Fruit fly (Drosophila melanogaster) whole organism, embryonic: ENCODE results near the gene CG33543.

Experiments used
- Aef1 ChIP-seq: fragments of 200-800 bp; sonication (Bioruptor generic); IDR thresholded peaks from 3 replicates; pipeline ENCODE4 v1.3.6; 2022; ENCODE audit warnings: missing biosample characterization, missing genetic modification characterization
- Bgb ChIP-seq: fragments of 200-800 bp; sonication (Bioruptor generic); IDR thresholded peaks from 2 replicates; pipeline ENCODE4 v1.3.6; 2022; ENCODE audit warnings: missing biosample characterization, missing genetic modification characterization; ENCODE audit not compliant: partially characterized antibody
- CG12071 ChIP-seq: fragments of 200-800 bp; sonication (Bioruptor generic); optimal IDR thresholded peaks from 3 replicates; lab custom pipeline; 2018; ENCODE audit warnings: missing biosample characterization, mild to moderate bottlenecking, missing genetic modification characterization
- CG12391 ChIP-seq: fragments of 200-800 bp; sonication (Bioruptor generic); optimal IDR thresholded peaks from 3 replicates; lab custom pipeline; 2018; ENCODE audit warnings: missing biosample characterization, mild to moderate bottlenecking, missing genetic modification characterization, moderate library complexity
- CG13287 ChIP-seq: fragments of 200-800 bp; sonication (Bioruptor generic); IDR thresholded peaks from 2 replicates; pipeline ENCODE4 v1.3.6; 2022; ENCODE audit warnings: missing biosample characterization, missing genetic modification characterization; ENCODE audit not compliant: partially characterized antibody
- CG13624 ChIP-seq: fragments of 200-800 bp; sonication (Bioruptor generic); optimal IDR thresholded peaks from 2 replicates; lab custom pipeline; 2016; ENCODE audit warnings: missing biosample characterization, missing genetic modification characterization
- CG14710 ChIP-seq: fragments of 200-800 bp; sonication (Bioruptor generic); optimal IDR thresholded peaks from 3 replicates; lab custom pipeline; 2019; ENCODE audit warnings: missing biosample characterization, mild to moderate bottlenecking, missing genetic modification characterization, moderate library complexity
- CG16813 ChIP-seq: fragments of 200-800 bp; sonication (Bioruptor generic); IDR thresholded peaks from 3 replicates; pipeline ENCODE4 v1.3.6; 2022; ENCODE audit warnings: missing biosample characterization, missing genetic modification characterization; ENCODE audit not compliant: partially characterized antibody
- CG1792 ChIP-seq: fragments of 200-800 bp; sonication (Bioruptor generic); optimal IDR thresholded peaks from 2 replicates; lab custom pipeline; 2016; ENCODE audit warnings: missing biosample characterization, missing genetic modification characterization
- CG2116 ChIP-seq: fragments of 200-800 bp; sonication (Bioruptor generic); optimal IDR thresholded peaks from 3 replicates; lab custom pipeline; 2018; ENCODE audit warnings: missing biosample characterization, mild to moderate bottlenecking, missing genetic modification characterization
- CG2120 ChIP-seq: fragments of 200-800 bp; sonication (Bioruptor generic); optimal IDR thresholded peaks from 3 replicates; lab custom pipeline; 2016; ENCODE audit warnings: missing biosample characterization, missing genetic modification characterization
- CG2129 ChIP-seq: fragments of 200-800 bp; sonication (Bioruptor generic); IDR thresholded peaks from 2 replicates; pipeline ENCODE4 v1.3.6; 2022; ENCODE audit warnings: missing biosample characterization, missing genetic modification characterization; ENCODE audit not compliant: partially characterized antibody
- CG2889 ChIP-seq: fragments of 200-800 bp; sonication (Bioruptor generic); IDR thresholded peaks from 3 replicates; pipeline ENCODE4 v1.3.6; 2022; ENCODE audit warnings: missing biosample characterization, missing genetic modification characterization
- CG34224 ChIP-seq: fragments of 200-800 bp; sonication (Bioruptor generic); IDR thresholded peaks from 3 replicates; pipeline ENCODE4 v1.3.6; 2022; ENCODE audit warnings: missing biosample characterization, missing genetic modification characterization; ENCODE audit not compliant: partially characterized antibody
- CG7963 ChIP-seq: fragments of 200-800 bp; sonication (Bioruptor generic); IDR thresholded peaks from 3 replicates; pipeline ENCODE4 v1.3.6; 2022; ENCODE audit warnings: missing biosample characterization, missing genetic modification characterization; ENCODE audit not compliant: partially characterized antibody
- CG8478 ChIP-seq: fragments of >200 bp; optimal IDR thresholded peaks from 2 replicates; lab custom pipeline; 2018
- CHES-1-like ChIP-seq: fragments of 200-800 bp; sonication (Bioruptor generic); optimal IDR thresholded peaks from 2 replicates; lab custom pipeline; 2016; ENCODE audit warnings: missing biosample characterization, missing genetic modification characterization
- CoRest ChIP-seq: fragments of 200-800 bp; sonication (Bioruptor generic); optimal IDR thresholded peaks from 3 replicates; lab custom pipeline; 2018; ENCODE audit warnings: missing biosample characterization, mild to moderate bottlenecking, missing genetic modification characterization, moderate library complexity
- D19B ChIP-seq: fragments of 200-800 bp; sonication (Bioruptor generic); optimal IDR thresholded peaks from 2 replicates; lab custom pipeline; 2017; ENCODE audit warnings: missing biosample characterization, mild to moderate bottlenecking, missing genetic modification characterization
- Dp ChIP-seq: fragments of 200-800 bp; sonication (Bioruptor generic); optimal IDR thresholded peaks from 2 replicates; lab custom pipeline; 2018; ENCODE audit warnings: missing biosample characterization, mild to moderate bottlenecking, missing genetic modification characterization, moderate library complexity
- HmgD ChIP-seq: fragments of 200-800 bp; sonication (Bioruptor generic); optimal IDR thresholded peaks from 3 replicates; lab custom pipeline; 2016; ENCODE audit warnings: missing biosample characterization, missing genetic modification characterization
- MBD-R2 ChIP-seq: fragments of 200-800 bp; sonication (Bioruptor generic); IDR thresholded peaks from 2 replicates; pipeline ENCODE4 v1.3.6; 2022; ENCODE audit warnings: missing biosample characterization, missing genetic modification characterization
- MESR4 ChIP-seq: fragments of 200-800 bp; sonication (Bioruptor generic); optimal IDR thresholded peaks from 2 replicates; lab custom pipeline; 2018; ENCODE audit warnings: missing biosample characterization, mild to moderate bottlenecking, missing genetic modification characterization, moderate library complexity
- Max ChIP-seq: fragments of 200-800 bp; sonication (Bioruptor generic); optimal IDR thresholded peaks from 2 replicates; lab custom pipeline; 2016; ENCODE audit warnings: missing biosample characterization, mild to moderate bottlenecking, missing genetic modification characterization
- Myb ChIP-seq: fragments of 200-800 bp; sonication (Bioruptor generic); optimal IDR thresholded peaks from 2 replicates; lab custom pipeline; 2016; ENCODE audit warnings: missing biosample characterization, missing genetic modification characterization
- Stat92E ChIP-seq, 3 experiments: fragments of >200 bp in 2 of 3; fragments of 200-800 bp in 1 of 3; sonication (Bioruptor generic) in 1 of 3; optimal IDR thresholded peaks; 2 replicates each; lab custom pipeline; 2017 to 2019; ENCODE audit warnings: missing biosample characterization in 3 of 3, missing genetic modification characterization in 3 of 3, mild to moderate bottlenecking in 1 of 3, moderate library complexity in 1 of 3
- Xbp1 ChIP-seq: fragments of 200-800 bp; sonication (Bioruptor generic); optimal IDR thresholded peaks from 3 replicates; lab custom pipeline; 2016; ENCODE audit warnings: missing biosample characterization, mild to moderate bottlenecking, missing genetic modification characterization
- YL-1 ChIP-seq: fragments of 200-800 bp; sonication (Bioruptor generic); optimal IDR thresholded peaks from 3 replicates; lab custom pipeline; 2017; ENCODE audit warnings: missing biosample characterization, mild to moderate bottlenecking, missing genetic modification characterization
- aop ChIP-seq: fragments of 200-800 bp; sonication (Bioruptor generic); IDR thresholded peaks from 2 replicates; pipeline ENCODE4 v1.3.6; 2022; ENCODE audit warnings: missing biosample characterization, missing genetic modification characterization
- ato ChIP-seq: fragments of 200-800 bp; sonication (Bioruptor generic); IDR thresholded peaks from 2 replicates; pipeline ENCODE4 v1.3.6; 2022; ENCODE audit warnings: missing biosample characterization, missing genetic modification characterization; ENCODE audit not compliant: partially characterized antibody
- cato ChIP-seq: fragments of 200-800 bp; sonication (Bioruptor generic); optimal IDR thresholded peaks from 2 replicates; lab custom pipeline; 2016; ENCODE audit warnings: missing biosample characterization, missing genetic modification characterization, borderline replicate concordance
- da ChIP-seq: fragments of 200-800 bp; sonication (Bioruptor generic); optimal IDR thresholded peaks from 2 replicates; lab custom pipeline; 2016; ENCODE audit warnings: missing biosample characterization, missing genetic modification characterization
- dmrt99B ChIP-seq: fragments of 200-800 bp; sonication (Bioruptor generic); optimal IDR thresholded peaks from 2 replicates; lab custom pipeline; 2018; ENCODE audit warnings: missing biosample characterization, mild to moderate bottlenecking, missing genetic modification characterization, moderate library complexity
- ems ChIP-seq: fragments of 200-800 bp; sonication (Bioruptor generic); optimal IDR thresholded peaks from 3 replicates; lab custom pipeline; 2016; ENCODE audit warnings: missing biosample characterization, missing genetic modification characterization
- fd3F ChIP-seq: fragments of 200-800 bp; sonication (Bioruptor generic); optimal IDR thresholded peaks from 2 replicates; lab custom pipeline; 2018; ENCODE audit warnings: missing biosample characterization, mild to moderate bottlenecking, missing genetic modification characterization, moderate library complexity
- hbn ChIP-seq: fragments of 200-800 bp; sonication (Bioruptor generic); IDR thresholded peaks from 2 replicates; pipeline ENCODE4 v1.3.6; 2022; ENCODE audit warnings: missing biosample characterization, missing genetic modification characterization; ENCODE audit not compliant: partially characterized antibody
- jing ChIP-seq: fragments of 200-800 bp; sonication (Bioruptor generic); optimal IDR thresholded peaks from 2 replicates; lab custom pipeline; 2018; ENCODE audit warnings: missing biosample characterization, mild to moderate bottlenecking, missing genetic modification characterization
- knrl ChIP-seq: fragments of 200-800 bp; sonication (Bioruptor generic); IDR thresholded peaks from 3 replicates; pipeline ENCODE4 v1.3.6; 2022; ENCODE audit warnings: missing biosample characterization, missing genetic modification characterization; ENCODE audit not compliant: partially characterized antibody
- lilli ChIP-seq: fragments of 200-800 bp; sonication (Bioruptor generic); optimal IDR thresholded peaks from 3 replicates; lab custom pipeline; 2016; ENCODE audit warnings: missing biosample characterization, missing genetic modification characterization
- mld ChIP-seq: fragments of 200-800 bp; sonication (Bioruptor generic); IDR thresholded peaks from 3 replicates; pipeline ENCODE4 v1.3.6; 2022; ENCODE audit warnings: missing biosample characterization, missing genetic modification characterization; ENCODE audit not compliant: partially characterized antibody
- nerfin-2 ChIP-seq: fragments of 200-800 bp; sonication (Bioruptor generic); IDR thresholded peaks from 2 replicates; pipeline ENCODE4 v1.3.6; 2022; ENCODE audit warnings: missing biosample characterization, missing genetic modification characterization; ENCODE audit not compliant: partially characterized antibody
- nmo ChIP-seq: fragments of 200-800 bp; sonication (Bioruptor generic); optimal IDR thresholded peaks from 2 replicates; lab custom pipeline; 2018; ENCODE audit warnings: missing biosample characterization, mild to moderate bottlenecking, missing genetic modification characterization, moderate library complexity
- odd ChIP-seq: fragments of 200-800 bp; sonication (Bioruptor generic); optimal IDR thresholded peaks from 2 replicates; lab custom pipeline; 2017; ENCODE audit warnings: missing biosample characterization, mild to moderate bottlenecking, missing genetic modification characterization
- pita ChIP-seq: fragments of 200-800 bp; sonication (Bioruptor generic); optimal IDR thresholded peaks from 2 replicates; lab custom pipeline; 2017; ENCODE audit warnings: missing biosample characterization, mild to moderate bottlenecking, missing genetic modification characterization
- pzg ChIP-seq: fragments of 200-800 bp; sonication (Bioruptor generic); optimal IDR thresholded peaks from 3 replicates; lab custom pipeline; 2018; ENCODE audit warnings: missing biosample characterization, mild to moderate bottlenecking, missing genetic modification characterization, moderate library complexity
- trem ChIP-seq: fragments of 200-800 bp; optimal IDR thresholded peaks from 3 replicates; lab custom pipeline; 2019; ENCODE audit warnings: missing biosample characterization, mild to moderate bottlenecking, missing genetic modification characterization, moderate library complexity
- vvl ChIP-seq: fragments of 200-800 bp; sonication (Bioruptor generic); IDR thresholded peaks from 2 replicates; pipeline ENCODE4 v1.3.6; 2022; ENCODE audit warnings: missing biosample characterization, missing genetic modification characterization
- yki ChIP-seq: fragments of >200 bp; optimal IDR thresholded peaks from 3 replicates; lab custom pipeline; 2018
- zen2 ChIP-seq: fragments of 200-800 bp; sonication (Bioruptor generic); IDR thresholded peaks from 3 replicates; pipeline ENCODE4 v1.3.6; 2022; ENCODE audit warnings: missing biosample characterization, missing genetic modification characterization; ENCODE audit not compliant: partially characterized antibody

Gene CG33543

dm6 chr2L:1973957-1974356, 32.2 kb downstream of the CG33543 start, which contains the start of gene Der-1 (continued):
- TF ChIP-seq Myb (GFP tag; lab: Kevin White, UChicago) (peak; percentile 98), pzg (GFP tag; lab: Kevin White, UChicago) (peak; percentile 80), dmrt99B (tag; lab: Kevin White, UChicago) (no peak), CHES-1-like (peak; percentile 32), lilli (GFP tag; lab: Kevin White, UChicago) (peak; percentile 7), Dp (GFP tag; lab: Kevin White, UChicago) (peak; percentile 70), CG7963 (peak; percentile 80), odd (GFP tag; lab: Kevin White, UChicago) (no peak), CG34224 (GFP tag; lab: Robert Waterston, UW) (peak; percentile 87), CG2120 (GFP tag; lab: Kevin White, UChicago) (peak; percentile 52), yki (peak; percentile 38), hbn (GFP tag; lab: Robert Waterston, UW) (peak; percentile 93), ems (GFP tag; lab: Kevin White, UChicago) (no peak), CG14710 (tag; lab: Kevin White, UChicago) (peak; percentile 15), knrl (GFP tag; lab: Robert Waterston, UW) (peak; percentile 91), CG2116 (peak; percentile 9), vvl (peak; percentile 73; the same call in 1 of the 2 replicates), Max (GFP tag; lab: Kevin White, UChicago) (no peak), cato (GFP tag; lab: Kevin White, UChicago) (no peak), CG12391 (tag; lab: Kevin White, UChicago) (peak; percentile 18), Xbp1 (GFP tag; lab: Kevin White, UChicago) (peak; percentile 92), jing (GFP tag; lab: Kevin White, UChicago) (no peak), CG12071 (GFP tag; lab: Kevin White, UChicago) (no peak), ato (GFP tag; lab: Robert Waterston, UW) (peak; percentile 84), Aef1 (GFP tag; lab: Robert Waterston, UW) (peak; percentile 60), MBD-R2 (peak; percentile 88), D19B (peak; percentile 63), HmgD (GFP tag; lab: Kevin White, UChicago) (peak; percentile 7), da (no peak), trem (peak; percentile 18), aop (GFP tag; lab: Robert Waterston, UW) (no peak), zen2 (GFP tag; lab: Robert Waterston, UW) (peak; percentile 80), CG16813 (GFP tag; lab: Robert Waterston, UW) (peak; percentile 91), CG2129 (GFP tag; lab: Robert Waterston, UW) (peak; percentile 64), CG13624 (peak; percentile 23), YL-1 (peak; percentile 82), CG8478 (peak; percentile 42), Bgb (peak; percentile 97), nerfin-2 (peak; percentile 78), MESR4 (GFP tag; lab: Kevin White, UChicago) (peak; percentile 96), CG2889 (peak; percentile 46; the same call in 1 of the 3 replicates), Stat92E (GFP tag; optimal IDR thresholded peaks at IDR 0.05; lab: Kevin White, UChicago) (peak in 1 of 3 experiments; percentile 5), nmo (GFP tag; lab: Kevin White, UChicago) (peak; percentile 13), pita (no peak), fd3F (GFP tag; lab: Kevin White, UChicago) (no peak), CoRest (tag; lab: Kevin White, UChicago) (peak; percentile 67), CG13287 (GFP tag; lab: Robert Waterston, UW) (peak; percentile 95), mld (GFP tag; lab: Robert Waterston, UW) (peak; percentile 64; the same call in 1 of the 3 replicates), CG1792 (GFP tag; lab: Kevin White, UChicago) (no peak)
